Fruit fly (Drosophila melanogaster): Measurements from ENCODE around the gene barc.
A peak's percentile ranks its signal among the peaks of the same experiment; 100 is the strongest.

barc gene

dm6 chr3L:21414331-21414730 is 18.6 kb downstream of the barc start:
- peak; percentile 9 for TF ChIP-seq Pif1A (GFP tag; optimal IDR thresholded peaks at IDR 0.05)
- TF ChIP-seq CG13204 (GFP tag; optimal IDR thresholded peaks at IDR 0.05) = no peak

DNA sequence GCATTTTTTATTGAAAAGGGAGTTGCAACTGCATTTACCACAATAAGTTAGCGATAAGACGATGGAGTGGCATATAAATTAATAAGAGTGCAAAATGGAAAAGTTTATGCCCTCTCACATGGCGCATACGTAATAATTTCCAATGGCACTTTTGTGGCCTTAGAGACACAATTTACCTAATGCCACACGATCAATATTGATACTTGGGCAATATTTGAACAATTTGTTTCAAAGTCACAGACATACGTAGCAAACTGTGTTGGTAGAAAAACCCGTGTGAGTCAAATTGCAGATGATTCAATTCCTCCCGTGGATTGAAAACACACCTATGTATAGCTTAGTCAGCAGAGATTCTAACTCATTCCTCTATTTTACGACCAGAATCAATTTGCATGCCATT is 20.8 kb downstream of the barc start:
- TF ChIP-seq fd96Ca (GFP tag; IDR thresholded peaks at IDR 0.05) = no peak

dm6 chr3L:21406638-21407037 is 26.3 kb downstream of the barc start, which contains the start of gene sa:
TSS of gene sa (minus strand) at chr3L:21406738.
- TF ChIP-seq CG15710 (tag; optimal IDR thresholded peaks at IDR 0.05) (no peak), CG13204 (GFP tag; optimal IDR thresholded peaks at IDR 0.05) (no peak), Pif1A (GFP tag; optimal IDR thresholded peaks at IDR 0.05) (no peak), Snoo (tag; optimal IDR thresholded peaks at IDR 0.05) (no peak)

DNA sequence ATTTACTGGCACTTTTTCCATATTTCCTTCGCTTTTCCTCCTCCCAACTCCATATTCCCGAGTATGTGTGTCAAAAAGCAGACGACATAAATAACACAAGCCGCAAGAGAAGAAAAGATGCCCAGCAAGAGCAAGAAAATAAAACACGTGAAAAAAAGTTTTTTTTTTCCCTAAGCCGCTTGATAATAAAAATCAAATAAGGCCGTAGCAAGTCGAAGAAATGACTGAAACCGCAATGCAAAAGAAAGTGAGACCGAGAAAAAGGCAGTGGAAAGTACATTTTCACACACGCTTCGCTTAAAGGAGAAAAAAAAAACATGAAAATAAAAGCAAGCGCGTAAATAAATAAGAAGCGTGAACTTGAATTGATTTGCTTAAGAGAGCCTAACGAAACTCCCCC is 30.4 kb downstream of the barc start:
- TF ChIP-seq gl (tag; optimal IDR thresholded peaks at IDR 0.05) (no peak), EcR (GFP tag; optimal IDR thresholded peaks at IDR 0.05) (no peak), CG13204 (GFP tag; optimal IDR thresholded peaks at IDR 0.05) (no peak), CG9948 (tag; optimal IDR thresholded peaks at IDR 0.05) (no peak), CG14655 (GFP tag; optimal IDR thresholded peaks at IDR 0.05) (no peak), Pif1A (GFP tag; optimal IDR thresholded peaks at IDR 0.05) (no peak), D1 (tag; optimal IDR thresholded peaks at IDR 0.05) (no peak), Pif1B (GFP tag; optimal IDR thresholded peaks at IDR 0.05) (no peak), CG10348 (GFP tag; IDR thresholded peaks at IDR 0.05) (no peak), CG34367 (tag; optimal IDR thresholded peaks at IDR 0.05) (no peak), Snoo (tag; optimal IDR thresholded peaks at IDR 0.05) (no peak), CG32121 (GFP tag; IDR thresholded peaks at IDR 0.05) (no peak), CG8301 (tag; optimal IDR thresholded peaks at IDR 0.05) (no peak), CG8159 (tag; optimal IDR thresholded peaks at IDR 0.05) (no peak), CG17806 (tag; optimal IDR thresholded peaks at IDR 0.05) (no peak)

- TF ChIP-seq gl (tag; optimal IDR thresholded peaks at IDR 0.05) = no peak
- no peak for TF ChIP-seq rn (GFP tag; IDR thresholded peaks at IDR 0.05)
- no peak for TF ChIP-seq CG8301 (tag; optimal IDR thresholded peaks at IDR 0.05)
- no peak for TF ChIP-seq CG13204 (GFP tag; optimal IDR thresholded peaks at IDR 0.05)
- TF ChIP-seq CG34367 (tag; optimal IDR thresholded peaks at IDR 0.05) = no peak
- TF ChIP-seq fd96Ca (GFP tag; IDR thresholded peaks at IDR 0.05) = no peak
- TF ChIP-seq CG9948 (tag; optimal IDR thresholded peaks at IDR 0.05) = no peak
- no peak for TF ChIP-seq CG32121 (GFP tag; IDR thresholded peaks at IDR 0.05)
- no peak for TF ChIP-seq CG17806 (tag; optimal IDR thresholded peaks at IDR 0.05)
- TF ChIP-seq CG12605 (GFP tag; IDR thresholded peaks at IDR 0.05) = no peak
- TF ChIP-seq Pif1A (GFP tag; optimal IDR thresholded peaks at IDR 0.05) = no peak
- no peak for TF ChIP-seq Pif1B (GFP tag; optimal IDR thresholded peaks at IDR 0.05)
- TF ChIP-seq CG10348 (GFP tag; IDR thresholded peaks at IDR 0.05) = no peak
- no peak for TF ChIP-seq D1 (tag; optimal IDR thresholded peaks at IDR 0.05)
- TF ChIP-seq CG14655 (GFP tag; optimal IDR thresholded peaks at IDR 0.05) = no peak
- TF ChIP-seq Snoo (tag; optimal IDR thresholded peaks at IDR 0.05) = no peak
These were observed 32.7 kb downstream of the barc start for dm6 chr3L:21400206-21400605.

- TF ChIP-seq CG4496 (GFP tag; IDR thresholded peaks at IDR 0.05) (no peak), D1 (tag; optimal IDR thresholded peaks at IDR 0.05) (no peak), CG34367 (tag; optimal IDR thresholded peaks at IDR 0.05) (no peak), EcR (GFP tag; optimal IDR thresholded peaks at IDR 0.05) (no peak), CG9948 (tag; optimal IDR thresholded peaks at IDR 0.05) (no peak), Pif1A (GFP tag; optimal IDR thresholded peaks at IDR 0.05) (no peak), CG8301 (tag; optimal IDR thresholded peaks at IDR 0.05) (no peak)
These were observed 34.8 kb downstream of the barc start for dm6 chr3L:21398156-21398555.

DNA sequence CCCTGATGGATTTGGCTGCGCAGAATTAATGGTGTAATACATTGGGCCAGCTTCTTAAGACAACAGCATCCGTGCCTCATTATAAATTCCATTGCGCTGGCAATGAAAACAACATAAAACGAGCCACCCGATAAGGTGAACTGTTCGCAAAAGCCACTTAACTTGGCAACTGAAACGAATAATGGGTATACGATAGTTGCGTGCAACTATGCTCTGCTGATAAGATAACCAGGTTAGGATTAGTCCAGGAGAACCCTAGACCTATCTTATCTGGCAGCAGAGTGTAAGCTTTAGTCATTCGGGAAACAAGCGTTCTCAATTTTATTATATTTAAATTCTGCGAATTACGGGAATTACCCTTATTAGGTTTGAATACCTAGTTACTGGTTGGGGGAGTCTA is 42.5 kb downstream of the barc start:
- no peak for TF ChIP-seq Pif1A (GFP tag; optimal IDR thresholded peaks at IDR 0.05)
- TF ChIP-seq CG13204 (GFP tag; optimal IDR thresholded peaks at IDR 0.05) = no peak
- no peak for TF ChIP-seq CG34367 (tag; optimal IDR thresholded peaks at IDR 0.05)
- TF ChIP-seq Pif1B (GFP tag; optimal IDR thresholded peaks at IDR 0.05) = no peak
- no peak for TF ChIP-seq CG15710 (tag; optimal IDR thresholded peaks at IDR 0.05)
- no peak for TF ChIP-seq CG8159 (tag; optimal IDR thresholded peaks at IDR 0.05)
- TF ChIP-seq rn (GFP tag; IDR thresholded peaks at IDR 0.05) = no peak
- TF ChIP-seq EcR (GFP tag; optimal IDR thresholded peaks at IDR 0.05) = no peak
- TF ChIP-seq CG17806 (tag; optimal IDR thresholded peaks at IDR 0.05) = no peak
- TF ChIP-seq D1 (tag; optimal IDR thresholded peaks at IDR 0.05) = no peak
- TF ChIP-seq gl (tag; optimal IDR thresholded peaks at IDR 0.05) = no peak
- no peak for TF ChIP-seq CG4496 (GFP tag; IDR thresholded peaks at IDR 0.05)

DNA sequence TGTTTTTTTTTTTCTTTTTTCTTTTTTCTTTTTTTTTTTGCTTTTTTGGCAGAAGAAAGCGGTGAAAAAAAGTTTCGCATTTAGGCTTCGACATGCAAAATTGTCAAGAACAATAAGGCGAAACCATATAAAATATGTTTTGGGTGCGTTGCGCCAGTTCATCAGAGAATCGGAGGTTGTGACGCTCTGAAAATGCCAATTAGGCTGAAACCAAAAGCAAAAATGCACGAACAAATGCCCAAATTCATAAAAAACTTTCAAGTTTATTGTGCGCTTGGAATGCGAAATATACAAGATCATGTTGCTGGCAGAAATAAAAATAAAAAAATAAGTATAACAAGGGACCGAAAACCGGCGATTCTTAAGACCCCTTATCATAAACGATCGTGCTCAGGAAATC is 43.2 kb downstream of the barc start:
- TF ChIP-seq D1 (tag; optimal IDR thresholded peaks at IDR 0.05) (no peak), CG9948 (tag; optimal IDR thresholded peaks at IDR 0.05) (no peak), Ets98B (GFP tag; IDR thresholded peaks at IDR 0.05) (no peak), rn (GFP tag; IDR thresholded peaks at IDR 0.05) (no peak), fd96Ca (GFP tag; IDR thresholded peaks at IDR 0.05) (no peak), gl (tag; optimal IDR thresholded peaks at IDR 0.05) (no peak)
